Worm (Caenorhabditis elegans): ENCODE results near the gene fbxc-23.

ce11 chrII:13547545-13547944, 48.8 kb downstream of the fbxc-23 start, which contains the start of gene ddl-2:
- TF ChIP-seq R02D3.7 (tag; optimal IDR thresholded peaks at IDR 0.05) (no peak), egl-27 (tag; optimal IDR thresholded peaks at IDR 0.05) (no peak)

All from whole organism, L2 larva.